Fruit fly (Drosophila melanogaster) S2 (cell line): ENCODE data around the gene nab.

Experiments used
- CG8478 ChIP-seq: fragments of >200 bp; optimal IDR thresholded peaks from 2 replicates; lab custom pipeline; 2018
- CTCF ChIP-seq, 2 experiments: fragments of >200 bp; optimal IDR thresholded peaks; 2 replicates each; lab custom pipeline; 2018

- TF ChIP-seq CG8478 (lab: Kevin White, UChicago) (no peak), CTCF (optimal IDR thresholded peaks at IDR 0.05; lab: Kevin White, UChicago) (no peak)
Measured at dm6 chr3L:4107120-4107519, 53.6 kb downstream of the nab start.
